Fruit fly (Drosophila melanogaster) whole organism, embryonic: ENCODE data around the gene CG15034.

Experiments
- ATbp ChIP-seq: fragments of 200-800 bp; sonication (Bioruptor generic); optimal IDR thresholded peaks from 2 replicates; lab custom pipeline; 2017; ENCODE audit warnings: missing biosample characterization, mild to moderate bottlenecking, missing genetic modification characterization, missing genetic modification reagents
- Atf3 ChIP-seq: fragments of 200-800 bp; sonication (Bioruptor generic); optimal IDR thresholded peaks from 3 replicates; lab custom pipeline; 2016; ENCODE audit warnings: missing biosample characterization, missing genetic modification characterization
- Atf6 ChIP-seq: fragments of 200-800 bp; sonication (Bioruptor generic); IDR thresholded peaks from 2 replicates; pipeline ENCODE4 v1.3.6; 2022; ENCODE audit warnings: missing biosample characterization, missing genetic modification characterization
- CG10274 ChIP-seq: fragments of 200-800 bp; sonication (Bioruptor generic); optimal IDR thresholded peaks from 3 replicates; lab custom pipeline; 2017; ENCODE audit warnings: missing biosample characterization, mild to moderate bottlenecking, missing genetic modification characterization
- CG10979 ChIP-seq: fragments of 200-800 bp; sonication (Bioruptor generic); optimal IDR thresholded peaks from 2 replicates; lab custom pipeline; 2018; ENCODE audit warnings: missing biosample characterization, mild to moderate bottlenecking, missing genetic modification characterization, moderate library complexity
- CG11504 ChIP-seq: fragments of 200-800 bp; sonication (Bioruptor generic); optimal IDR thresholded peaks from 3 replicates; lab custom pipeline; 2019; ENCODE audit warnings: missing biosample characterization, mild to moderate bottlenecking, missing genetic modification characterization, moderate library complexity
- CG12155 ChIP-seq: fragments of 200-800 bp; sonication (Bioruptor generic); optimal IDR thresholded peaks from 3 replicates; lab custom pipeline; 2016; ENCODE audit warnings: missing biosample characterization, missing genetic modification characterization
- CG12236 ChIP-seq: fragments of 200-800 bp; sonication (Bioruptor generic); optimal IDR thresholded peaks from 2 replicates; lab custom pipeline; 2016; ENCODE audit warnings: missing biosample characterization, missing genetic modification characterization
- CG12299 ChIP-seq: fragments of 200-800 bp; sonication (Bioruptor generic); optimal IDR thresholded peaks from 2 replicates; lab custom pipeline; 2018; ENCODE audit warnings: missing biosample characterization, mild to moderate bottlenecking, missing genetic modification characterization
- CG13424 ChIP-seq: fragments of 200-800 bp; sonication (Bioruptor generic); optimal IDR thresholded peaks from 2 replicates; lab custom pipeline; 2019; ENCODE audit warnings: missing biosample characterization, mild to moderate bottlenecking, missing genetic modification characterization, moderate library complexity
- CG15514 ChIP-seq: fragments of 200-800 bp; sonication (Bioruptor generic); optimal IDR thresholded peaks from 3 replicates; lab custom pipeline; 2017; ENCODE audit warnings: missing biosample characterization, missing genetic modification characterization, mild to moderate bottlenecking, moderate library complexity, missing genetic modification reagents
- CG1602 ChIP-seq: fragments of 200-800 bp; sonication (Bioruptor generic); optimal IDR thresholded peaks from 3 replicates; lab custom pipeline; 2016; ENCODE audit warnings: missing biosample characterization, missing genetic modification characterization
- CG2120 ChIP-seq: fragments of 200-800 bp; sonication (Bioruptor generic); optimal IDR thresholded peaks from 3 replicates; lab custom pipeline; 2016; ENCODE audit warnings: missing biosample characterization, missing genetic modification characterization
- CG2199 ChIP-seq: fragments of 200-800 bp; sonication (Bioruptor generic); IDR thresholded peaks from 3 replicates; pipeline ENCODE4 v1.3.6; 2022; ENCODE audit warnings: missing biosample characterization, missing genetic modification characterization
- CG2712 ChIP-seq: fragments of 200-800 bp; optimal IDR thresholded peaks from 3 replicates; lab custom pipeline; 2019; ENCODE audit warnings: missing biosample characterization, mild to moderate bottlenecking, missing genetic modification characterization, moderate library complexity
- CG30403 ChIP-seq: fragments of 200-800 bp; sonication (Bioruptor generic); optimal IDR thresholded peaks from 3 replicates; lab custom pipeline; 2016; ENCODE audit warnings: missing biosample characterization, missing genetic modification characterization
- CG3065 ChIP-seq: fragments of 200-800 bp; sonication (Bioruptor generic); optimal IDR thresholded peaks from 2 replicates; lab custom pipeline; 2016; ENCODE audit warnings: missing biosample characterization, missing genetic modification characterization
- CG32532 ChIP-seq: fragments of 200-800 bp; sonication (Bioruptor generic); IDR thresholded peaks from 2 replicates; pipeline ENCODE4 v1.3.6; 2022; ENCODE audit warnings: missing biosample characterization, missing genetic modification characterization
- CG5180 ChIP-seq: fragments of 200-800 bp; sonication (Bioruptor generic); optimal IDR thresholded peaks from 3 replicates; lab custom pipeline; 2017; ENCODE audit warnings: missing biosample characterization, missing genetic modification characterization, mild to moderate bottlenecking, moderate library complexity, missing genetic modification reagents
- CG7987 ChIP-seq: fragments of 200-800 bp; sonication (Bioruptor generic); optimal IDR thresholded peaks from 2 replicates; lab custom pipeline; 2018; ENCODE audit warnings: missing biosample characterization, mild to moderate bottlenecking, missing genetic modification characterization, moderate library complexity
- CG8089 ChIP-seq: fragments of 200-800 bp; sonication (Bioruptor generic); optimal IDR thresholded peaks from 3 replicates; lab custom pipeline; 2016; ENCODE audit warnings: missing biosample characterization, missing genetic modification characterization
- CG8924 ChIP-seq: fragments of 200-800 bp; optimal IDR thresholded peaks from 3 replicates; lab custom pipeline; 2019; ENCODE audit warnings: missing biosample characterization, mild to moderate bottlenecking, missing genetic modification characterization, moderate library complexity
- Camta ChIP-seq: fragments of 200-800 bp; sonication (Bioruptor generic); optimal IDR thresholded peaks from 2 replicates; lab custom pipeline; 2016; ENCODE audit warnings: missing biosample characterization, missing genetic modification characterization
- Deaf1 ChIP-seq: fragments of 200-800 bp; optimal IDR thresholded peaks from 3 replicates; lab custom pipeline; 2019; ENCODE audit warnings: missing biosample characterization, mild to moderate bottlenecking, missing genetic modification characterization, moderate library complexity
- Dek ChIP-seq: fragments of 200-800 bp; sonication (Bioruptor generic); optimal IDR thresholded peaks from 3 replicates; lab custom pipeline; 2019; ENCODE audit warnings: missing biosample characterization, mild to moderate bottlenecking, missing genetic modification characterization, moderate library complexity
- HLH4C ChIP-seq: fragments of 200-800 bp; sonication (Bioruptor generic); IDR thresholded peaks from 3 replicates; pipeline ENCODE4 v1.3.6; 2022; ENCODE audit warnings: missing biosample characterization, missing genetic modification characterization; ENCODE audit not compliant: partially characterized antibody
- Hmx ChIP-seq: fragments of 200-800 bp; sonication (Bioruptor generic); optimal IDR thresholded peaks from 2 replicates; lab custom pipeline; 2016; ENCODE audit warnings: missing biosample characterization, missing genetic modification characterization
- Hsf ChIP-seq: fragments of 200-800 bp; sonication (Bioruptor generic); optimal IDR thresholded peaks from 3 replicates; lab custom pipeline; 2016; ENCODE audit warnings: missing biosample characterization, missing genetic modification characterization
- Mad ChIP-seq: fragments of 200-800 bp; sonication (Bioruptor generic); optimal IDR thresholded peaks from 2 replicates; lab custom pipeline; 2016; ENCODE audit warnings: missing biosample characterization, missing genetic modification characterization
- Mrtf ChIP-seq: fragments of 200-800 bp; sonication (Bioruptor generic); IDR thresholded peaks from 3 replicates; pipeline ENCODE4 v1.3.6; 2022; ENCODE audit warnings: missing biosample characterization, missing genetic modification characterization
- Myb ChIP-seq: fragments of 200-800 bp; sonication (Bioruptor generic); optimal IDR thresholded peaks from 2 replicates; lab custom pipeline; 2016; ENCODE audit warnings: missing biosample characterization, missing genetic modification characterization
- Sox100B ChIP-seq: fragments of 200-800 bp; sonication (Bioruptor generic); optimal IDR thresholded peaks from 3 replicates; lab custom pipeline; 2018; ENCODE audit warnings: missing biosample characterization, mild to moderate bottlenecking, missing genetic modification characterization
- Sox102F ChIP-seq: fragments of 200-800 bp; sonication (Bioruptor generic); optimal IDR thresholded peaks from 2 replicates; lab custom pipeline; 2018; ENCODE audit warnings: missing biosample characterization, mild to moderate bottlenecking, missing genetic modification characterization, moderate library complexity
- Spps ChIP-seq: fragments of 200-800 bp; sonication (Bioruptor generic); optimal IDR thresholded peaks from 2 replicates; lab custom pipeline; 2018; ENCODE audit warnings: missing biosample characterization, mild to moderate bottlenecking, missing genetic modification characterization
- Tbp ChIP-seq: fragments of >200 bp; optimal IDR thresholded peaks from 2 replicates; lab custom pipeline; 2018; ENCODE audit warnings: missing biosample characterization, missing genetic modification characterization
- Xrp1 ChIP-seq: fragments of 200-800 bp; sonication (Bioruptor generic); IDR thresholded peaks from 2 replicates; pipeline ENCODE4 v1.3.6; 2022; ENCODE audit warnings: missing biosample characterization, missing genetic modification characterization
- YL-1 ChIP-seq: fragments of 200-800 bp; sonication (Bioruptor generic); optimal IDR thresholded peaks from 3 replicates; lab custom pipeline; 2017; ENCODE audit warnings: missing biosample characterization, mild to moderate bottlenecking, missing genetic modification characterization
- al ChIP-seq: fragments of 200-800 bp; sonication (Bioruptor generic); IDR thresholded peaks from 2 replicates; pipeline ENCODE4 v1.3.6; 2022; ENCODE audit warnings: missing biosample characterization, missing genetic modification characterization
- ap ChIP-seq: fragments of 200-800 bp; sonication (Bioruptor generic); IDR thresholded peaks from 2 replicates; pipeline ENCODE4 v1.3.6; 2022; ENCODE audit warnings: missing biosample characterization, missing genetic modification characterization
- chn ChIP-seq: fragments of 200-800 bp; sonication (Bioruptor generic); optimal IDR thresholded peaks from 2 replicates; lab custom pipeline; 2016; ENCODE audit warnings: missing biosample characterization, missing genetic modification characterization
- en ChIP-seq: fragments of 200-800 bp; sonication (Bioruptor generic); optimal IDR thresholded peaks from 2 replicates; lab custom pipeline; 2016; ENCODE audit warnings: missing biosample characterization, missing genetic modification characterization
- fu2 ChIP-seq: fragments of 200-800 bp; sonication (Bioruptor generic); optimal IDR thresholded peaks from 2 replicates; lab custom pipeline; 2016; ENCODE audit warnings: missing biosample characterization, missing genetic modification characterization
- lab ChIP-seq: fragments of 200-800 bp; sonication (Bioruptor generic); optimal IDR thresholded peaks from 3 replicates; lab custom pipeline; 2017; ENCODE audit warnings: missing biosample characterization, missing genetic modification characterization, mild to moderate bottlenecking, moderate library complexity, missing genetic modification reagents
- nom ChIP-seq: fragments of 200-800 bp; sonication (Bioruptor generic); optimal IDR thresholded peaks from 2 replicates; lab custom pipeline; 2017; ENCODE audit warnings: missing biosample characterization, missing genetic modification characterization, mild to moderate bottlenecking, moderate library complexity, missing genetic modification reagents
- tap ChIP-seq: fragments of 200-800 bp; optimal IDR thresholded peaks from 3 replicates; lab custom pipeline; 2019; ENCODE audit warnings: missing biosample characterization, mild to moderate bottlenecking, missing genetic modification characterization, moderate library complexity
- tin ChIP-seq: fragments of 200-800 bp; sonication (Bioruptor generic); optimal IDR thresholded peaks from 3 replicates; lab custom pipeline; 2016; ENCODE audit warnings: missing biosample characterization, missing genetic modification characterization
- trh ChIP-seq: fragments of 200-800 bp; sonication (Bioruptor generic); optimal IDR thresholded peaks from 2 replicates; lab custom pipeline; 2016; ENCODE audit warnings: missing biosample characterization, missing genetic modification characterization
- zen ChIP-seq: fragments of 200-800 bp; sonication (Bioruptor generic); optimal IDR thresholded peaks from 3 replicates; lab custom pipeline; 2018; ENCODE audit warnings: missing biosample characterization, mild to moderate bottlenecking, missing genetic modification characterization, moderate library complexity

Gene CG15034

dm6 chrX:7301351-7302328 is 45.7 kb downstream of the CG15034 start (continued):
- peak; percentile 81 for TF ChIP-seq CG13424 (tag; lab: Kevin White, UChicago)
- peak; percentile 14 for TF ChIP-seq en (GFP tag; lab: Kevin White, UChicago)
- peak; percentile 63 for TF ChIP-seq Camta (GFP tag; lab: Kevin White, UChicago)
- no peak for TF ChIP-seq Atf6 (GFP tag; lab: Robert Waterston, UW)
- TF ChIP-seq CG2199 (GFP tag; lab: Robert Waterston, UW): peak; percentile 13; the same call in 1 of the 3 replicates
- TF ChIP-seq tap (tag; lab: Kevin White, UChicago): peak; percentile 23
- peak; percentile 3 for TF ChIP-seq Atf3
- peak; percentile 41 for TF ChIP-seq ATbp (GFP tag; lab: Kevin White, UChicago)
- TF ChIP-seq zen (tag; lab: Kevin White, UChicago): no peak
- no peak for TF ChIP-seq Deaf1 (tag; lab: Kevin White, UChicago)
- peak; percentile 69 for TF ChIP-seq CG8924
- TF ChIP-seq al: no peak
- no peak for TF ChIP-seq CG15514 (GFP tag; lab: Kevin White, UChicago)
- TF ChIP-seq lab (GFP tag; lab: Kevin White, UChicago): peak; percentile 3
- TF ChIP-seq Mrtf (GFP tag; lab: Robert Waterston, UW): no peak; the same call in 2 of the 3 replicates
- TF ChIP-seq Xrp1 (GFP tag; lab: Robert Waterston, UW): peak; percentile 25; the same call in 1 of the 2 replicates
- TF ChIP-seq CG7987 (GFP tag; lab: Kevin White, UChicago): no peak
- no peak for TF ChIP-seq CG8089 (GFP tag; lab: Kevin White, UChicago)
- no peak for TF ChIP-seq Tbp (GFP tag; lab: Kevin White, UChicago)
- peak; percentile 7 for TF ChIP-seq chn (GFP tag; lab: Kevin White, UChicago)
- TF ChIP-seq CG12155 (GFP tag; lab: Kevin White, UChicago): no peak
- TF ChIP-seq fu2 (GFP tag; lab: Kevin White, UChicago): no peak
- TF ChIP-seq trh (GFP tag; lab: Kevin White, UChicago): no peak
- no peak for TF ChIP-seq Mad
- peak; percentile 79 for TF ChIP-seq CG30403 (GFP tag; lab: Kevin White, UChicago)
- TF ChIP-seq ap (GFP tag; lab: Robert Waterston, UW): no peak
- TF ChIP-seq Spps: no peak
- TF ChIP-seq CG12299 (tag; lab: Kevin White, UChicago): no peak
- peak; percentile 70 for TF ChIP-seq CG2712 (tag; lab: Kevin White, UChicago)
- peak; percentile 79 for TF ChIP-seq CG11504 (tag; lab: Kevin White, UChicago)
- peak; percentile 71 for TF ChIP-seq CG10979 (tag; lab: Kevin White, UChicago)
- TF ChIP-seq CG1602 (GFP tag; lab: Kevin White, UChicago): peak; percentile 43
- TF ChIP-seq HLH4C (GFP tag; lab: Robert Waterston, UW): no peak
- peak; percentile 91 for TF ChIP-seq Sox100B (GFP tag; lab: Kevin White, UChicago)
- peak; percentile 14 for TF ChIP-seq nom
- peak; percentile 48 for TF ChIP-seq CG10274 (GFP tag; lab: Kevin White, UChicago)
- TF ChIP-seq Sox102F: peak; percentile 52
- no peak for TF ChIP-seq Dek (tag; lab: Kevin White, UChicago)
- peak; percentile 36 for TF ChIP-seq tin (GFP tag; lab: Kevin White, UChicago)
- TF ChIP-seq Hmx (GFP tag; lab: Kevin White, UChicago): no peak
- TF ChIP-seq Hsf (GFP tag; lab: Kevin White, UChicago): peak; percentile 60
- peak; percentile 50 for TF ChIP-seq CG5180 (GFP tag; lab: Kevin White, UChicago)
- no peak for TF ChIP-seq CG3065
- TF ChIP-seq CG2120 (GFP tag; lab: Kevin White, UChicago): peak; percentile 29
- TF ChIP-seq Myb: no peak
- TF ChIP-seq CG12236 (GFP tag; lab: Kevin White, UChicago): peak; percentile 45
- TF ChIP-seq CG32532: 0 out of 2 replicates have a peak, but pooled peaks have one; percentile 5
- TF ChIP-seq YL-1: no peak
